In genomic region chrV:8018919-8019318, ce11 we compare ENCODE assay signal across 5 worm cellular contexts.
TF ChIP-seq lines count a peak whose summit lies in the region.

No protein-coding gene starts in this region.

TF ChIP-seq in whole organism, L1 larva, 84 proteins besides CTCF, POLR2A, EP300 and RAD21:
- TF ChIP-seq Y116A8C.19 (tag; optimal IDR thresholded peaks at IDR 0.05; lab: Kevin White, UChicago; ENCODE audit: borderline replicate concordance) (no peak), mab-9 (GFP tag; IDR thresholded peaks at IDR 0.05; lab: Robert Waterston, UW) (no peak), unc-130 (tag; optimal IDR thresholded peaks at IDR 0.05; lab: Kevin White, UChicago) (no peak), elt-2 (tag; optimal IDR thresholded peaks at IDR 0.05; lab: Kevin White, UChicago) (peak; percentile 18), dpl-1 (GFP tag; optimal IDR thresholded peaks at IDR 0.05; lab: Kevin White, UChicago) (no peak)

TF ChIP-seq in whole organism, L2 larva, 48 proteins besides CTCF, POLR2A, EP300 and RAD21:
- TF ChIP-seq skn-1 (tag; optimal IDR thresholded peaks at IDR 0.05; lab: Kevin White, UChicago) (no peak), C34F6.9 (tag; optimal IDR thresholded peaks at IDR 0.05; lab: Kevin White, UChicago) (no peak), mbf-1 (tag; optimal IDR thresholded peaks at IDR 0.05; lab: Kevin White, UChicago) (no peak), sem-4 (tag; optimal IDR thresholded peaks at IDR 0.05; lab: Kevin White, UChicago) (no peak), unc-39 (tag; optimal IDR thresholded peaks at IDR 0.05; lab: Kevin White, UChicago) (no peak), alr-1 (tag; optimal IDR thresholded peaks at IDR 0.05; lab: Kevin White, UChicago) (no peak), crh-2 (tag; optimal IDR thresholded peaks at IDR 0.05; lab: Kevin White, UChicago) (no peak), fos-1 (tag; optimal IDR thresholded peaks at IDR 0.05; lab: Kevin White, UChicago) (peak; percentile 62)

TF ChIP-seq in whole organism, L3 larva, 47 proteins besides CTCF, POLR2A, EP300 and RAD21:
- TF ChIP-seq pqm-1 (tag; optimal IDR thresholded peaks at IDR 0.05; lab: Kevin White, UChicago) (peak; percentile 22), egl-27 (tag; optimal IDR thresholded peaks at IDR 0.05; lab: Kevin White, UChicago) (no peak), lsy-12 (tag; optimal IDR thresholded peaks at IDR 0.05; lab: Kevin White, UChicago) (no peak), elt-2 (tag; optimal IDR thresholded peaks at IDR 0.05; lab: Kevin White, UChicago) (peak; percentile 64)

TF ChIP-seq in whole organism, L4 larva, 104 proteins besides CTCF, POLR2A, EP300 and RAD21 (continues in another document):
- no peak for TF ChIP-seq saeg-2 (GFP tag; IDR thresholded peaks at IDR 0.05; lab: Robert Waterston, UW)
- TF ChIP-seq set-16 (GFP tag; IDR thresholded peaks at IDR 0.05; lab: Robert Waterston, UW), result no peak
- no peak for TF ChIP-seq gei-8 (GFP tag; optimal IDR thresholded peaks at IDR 0.05; lab: Kevin White, UChicago)
- TF ChIP-seq F44E2.7 (GFP tag; IDR thresholded peaks at IDR 0.05; lab: Robert Waterston, UW), result no peak
- TF ChIP-seq vab-7 (GFP tag; IDR thresholded peaks at IDR 0.05; lab: Robert Waterston, UW), result no peak
- no peak for TF ChIP-seq dmd-9 (GFP tag; IDR thresholded peaks at IDR 0.05; lab: Robert Waterston, UW)
- TF ChIP-seq spr-1 (tag; optimal IDR thresholded peaks at IDR 0.05; lab: Kevin White, UChicago), result no peak
- no peak for TF ChIP-seq duxl-1 (tag; optimal IDR thresholded peaks at IDR 0.05; lab: Kevin White, UChicago; ENCODE audit: poor library complexity)
- TF ChIP-seq nhr-28 (tag; optimal IDR thresholded peaks at IDR 0.05; lab: Kevin White, UChicago), result peak; percentile 40
- no peak for TF ChIP-seq nhr-11 (tag; optimal IDR thresholded peaks at IDR 0.05; lab: Kevin White, UChicago)
- TF ChIP-seq nhr-111 (GFP tag; optimal IDR thresholded peaks at IDR 0.05; lab: Kevin White, UChicago), result no peak
- TF ChIP-seq Y48G9A.11 (GFP tag; IDR thresholded peaks at IDR 0.05; lab: Robert Waterston, UW), result no peak
- TF ChIP-seq nhr-77 (tag; optimal IDR thresholded peaks at IDR 0.05; lab: Kevin White, UChicago), result no peak
- TF ChIP-seq jun-1 (tag; optimal IDR thresholded peaks at IDR 0.05; lab: Kevin White, UChicago), result no peak
- no peak for TF ChIP-seq spr-3 (GFP tag; optimal IDR thresholded peaks at IDR 0.05; lab: Kevin White, UChicago)
- TF ChIP-seq rbr-2 (tag; optimal IDR thresholded peaks at IDR 0.05; lab: Kevin White, UChicago), result no peak
- no peak for TF ChIP-seq lir-3 (tag; optimal IDR thresholded peaks at IDR 0.05; lab: Kevin White, UChicago)
- no peak for TF ChIP-seq ceh-20 (GFP tag; IDR thresholded peaks at IDR 0.05; lab: Robert Waterston, UW)
- no peak for TF ChIP-seq lin-15B (tag; optimal IDR thresholded peaks at IDR 0.05; lab: Kevin White, UChicago)
- peak; percentile 16 for TF ChIP-seq mes-2 (tag; optimal IDR thresholded peaks at IDR 0.05; lab: Kevin White, UChicago; ENCODE audit: poor library complexity, severe bottlenecking)
- no peak for TF ChIP-seq Y5F2A.4 (GFP tag; optimal IDR thresholded peaks at IDR 0.05; lab: Kevin White, UChicago)
- no peak for TF ChIP-seq nhr-42 (GFP tag; IDR thresholded peaks at IDR 0.05; lab: Robert Waterston, UW)
- TF ChIP-seq mxl-3 (GFP tag; optimal IDR thresholded peaks at IDR 0.05; lab: Kevin White, UChicago), result peak; percentile 10
- no peak for TF ChIP-seq pha-4 (GFP tag; IDR thresholded peaks at IDR 0.05; lab: Robert Waterston, UW)
- no peak for TF ChIP-seq pha-4 (tag; optimal IDR thresholded peaks at IDR 0.05; lab: Kevin White, UChicago)
- TF ChIP-seq nhr-6 (tag; optimal IDR thresholded peaks at IDR 0.05; lab: Kevin White, UChicago), result no peak
- no peak for TF ChIP-seq ZK546.5 (tag; optimal IDR thresholded peaks at IDR 0.05; lab: Kevin White, UChicago)
- TF ChIP-seq mxl-2 (GFP tag; conservative IDR thresholded peaks at IDR 0.05; lab: Robert Waterston, UW), result no peak
- TF ChIP-seq daf-19 (GFP tag; conservative IDR thresholded peaks at IDR 0.05; lab: Robert Waterston, UW), result no peak
- TF ChIP-seq fkh-10 (GFP tag; optimal IDR thresholded peaks at IDR 0.05; lab: Kevin White, UChicago), result no peak
- TF ChIP-seq hmg-1.1 (GFP tag; IDR thresholded peaks at IDR 0.05; lab: Robert Waterston, UW), result no peak
- TF ChIP-seq lim-7 (GFP tag; IDR thresholded peaks at IDR 0.05; lab: Robert Waterston, UW), result no peak
- peak; percentile 54 for TF ChIP-seq dmd-6 (GFP tag; IDR thresholded peaks at IDR 0.05; lab: Robert Waterston, UW)
- no peak for TF ChIP-seq ctbp-1 (GFP tag; IDR thresholded peaks at IDR 0.05; lab: Robert Waterston, UW)
- TF ChIP-seq ama-1 (optimal IDR thresholded peaks at IDR 0.05; lab: Kevin White, UChicago), result no peak
- 0 out of 2 replicates have a peak, but pooled peaks have one; percentile 34 for TF ChIP-seq php-3 (GFP tag; IDR thresholded peaks at IDR 0.05; lab: Robert Waterston, UW)
- no peak for TF ChIP-seq nhr-76 (tag; optimal IDR thresholded peaks at IDR 0.05; lab: Kevin White, UChicago)
- TF ChIP-seq lin-1 (GFP tag; IDR thresholded peaks at IDR 0.05; lab: Robert Waterston, UW), result no peak
- no peak for TF ChIP-seq daf-16 (GFP tag; optimal IDR thresholded peaks at IDR 0.05; lab: Kevin White, UChicago)
- TF ChIP-seq daf-16 (tag; optimal IDR thresholded peaks at IDR 0.05; lab: Kevin White, UChicago), result peak; percentile 5
- TF ChIP-seq zfp-2 (tag; optimal IDR thresholded peaks at IDR 0.05; lab: Kevin White, UChicago), result no peak

TF ChIP-seq in whole organism, young adult, 124 proteins besides CTCF, POLR2A, EP300 and RAD21:
- TF ChIP-seq nhr-80 (tag; optimal IDR thresholded peaks at IDR 0.05; lab: Kevin White, UChicago), result peak; percentile 57
- TF ChIP-seq ztf-26 (tag; optimal IDR thresholded peaks at IDR 0.05; lab: Kevin White, UChicago), result no peak
- no peak for TF ChIP-seq ceh-91 (GFP tag; IDR thresholded peaks at IDR 0.05; lab: Robert Waterston, UW)
